Worm (Caenorhabditis elegans): ENCODE data around the gene R03D7.8.

Gene R03D7.8

ce11 chrII:10956793-10957192 lies at the start of gene R03D7.8:
R03D7.8 (minus strand) TSS chrII:10956893.
- TF ChIP-seq hmg-4 (GFP tag; optimal IDR thresholded peaks at IDR 0.05) (no peak), ceh-13 (GFP tag; optimal IDR thresholded peaks at IDR 0.05) (no peak), tbx-37 (GFP tag; conservative IDR thresholded peaks at IDR 0.05) (no peak)

DNA sequence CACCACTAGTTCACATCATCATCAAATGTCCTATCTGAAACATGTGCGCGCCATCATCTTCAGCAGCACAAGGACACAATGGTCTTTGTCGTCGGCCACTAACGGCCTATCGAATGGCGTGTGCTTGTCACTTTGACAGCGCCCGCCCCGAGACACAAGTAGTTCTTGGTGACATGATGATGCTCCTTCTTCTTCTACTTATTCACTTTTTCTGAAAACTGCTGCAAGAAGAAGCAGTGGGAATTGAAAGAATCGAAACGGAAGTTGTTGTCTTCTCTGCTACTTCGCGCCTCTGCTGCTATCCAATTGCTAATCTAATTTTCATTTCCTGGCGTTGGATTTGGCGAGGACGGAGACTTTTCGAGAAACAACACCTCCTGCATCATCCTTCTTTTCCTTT lies 47.7 kb upstream of the R03D7.8 start:
- TF ChIP-seq aly-1 (tag; optimal IDR thresholded peaks at IDR 0.05) (no peak), ama-1 (optimal IDR thresholded peaks at IDR 0.05) (no peak), F13C5.2 (tag; optimal IDR thresholded peaks at IDR 0.05) (no peak), scrt-1 (GFP tag; IDR thresholded peaks at IDR 0.05) (no peak), ceh-13 (GFP tag; optimal IDR thresholded peaks at IDR 0.05) (no peak), ceh-36 (tag; optimal IDR thresholded peaks at IDR 0.05) (no peak), tbx-11 (GFP tag; IDR thresholded peaks at IDR 0.05) (no peak), tra-4 (tag; optimal IDR thresholded peaks at IDR 0.05) (no peak), hmbx-1 (tag; optimal IDR thresholded peaks at IDR 0.05) (no peak), pes-1 (GFP tag; IDR thresholded peaks at IDR 0.05) (no peak), B0310.2 (tag; optimal IDR thresholded peaks at IDR 0.05) (no peak), hnd-1 (tag; optimal IDR thresholded peaks at IDR 0.05) (no peak), hmg-4 (GFP tag; optimal IDR thresholded peaks at IDR 0.05) (no peak), ets-7 (tag; optimal IDR thresholded peaks at IDR 0.05) (no peak), flt-1 (GFP tag; IDR thresholded peaks at IDR 0.05) (no peak), tbx-37 (GFP tag; conservative IDR thresholded peaks at IDR 0.05) (no peak)

- no peak for TF ChIP-seq ceh-36 (tag; optimal IDR thresholded peaks at IDR 0.05)
Observed at ce11 chrII:10999109-10999508, 42.4 kb upstream of the R03D7.8 start.

ce11 chrII:10995600-10995999 lies 38.9 kb upstream of the R03D7.8 start:
- TF ChIP-seq tra-4 (tag; optimal IDR thresholded peaks at IDR 0.05), result no peak
- no peak for TF ChIP-seq hnd-1 (tag; optimal IDR thresholded peaks at IDR 0.05)
- no peak for TF ChIP-seq ceh-36 (tag; optimal IDR thresholded peaks at IDR 0.05)
- no peak for TF ChIP-seq tbx-37 (GFP tag; conservative IDR thresholded peaks at IDR 0.05)
- TF ChIP-seq F13C5.2 (tag; optimal IDR thresholded peaks at IDR 0.05), result no peak
- no peak for TF ChIP-seq tbx-11 (GFP tag; IDR thresholded peaks at IDR 0.05)
- TF ChIP-seq aly-1 (tag; optimal IDR thresholded peaks at IDR 0.05), result no peak
- TF ChIP-seq sea-1 (GFP tag; conservative IDR thresholded peaks at IDR 0.05), result no peak
- TF ChIP-seq pes-1 (GFP tag; IDR thresholded peaks at IDR 0.05), result no peak
- no peak for TF ChIP-seq flt-1 (GFP tag; IDR thresholded peaks at IDR 0.05)
- TF ChIP-seq hmbx-1 (tag; optimal IDR thresholded peaks at IDR 0.05), result no peak

ce11 chrII:10993607-10994229 lies 37.0 kb upstream of the R03D7.8 start:
- TF ChIP-seq ceh-36 (tag; optimal IDR thresholded peaks at IDR 0.05) (no peak), ama-1 (optimal IDR thresholded peaks at IDR 0.05) (no peak), tra-4 (tag; optimal IDR thresholded peaks at IDR 0.05) (no peak), tbx-11 (GFP tag; IDR thresholded peaks at IDR 0.05) (no peak), sea-1 (GFP tag; conservative IDR thresholded peaks at IDR 0.05) (no peak), flt-1 (GFP tag; IDR thresholded peaks at IDR 0.05) (no peak), ets-7 (tag; optimal IDR thresholded peaks at IDR 0.05) (no peak), pes-1 (GFP tag; IDR thresholded peaks at IDR 0.05) (no peak), B0310.2 (tag; optimal IDR thresholded peaks at IDR 0.05) (no peak), F13C5.2 (tag; optimal IDR thresholded peaks at IDR 0.05) (no peak), ceh-13 (GFP tag; optimal IDR thresholded peaks at IDR 0.05) (no peak), aly-1 (tag; optimal IDR thresholded peaks at IDR 0.05) (no peak), hmbx-1 (tag; optimal IDR thresholded peaks at IDR 0.05) (no peak), tbx-37 (GFP tag; conservative IDR thresholded peaks at IDR 0.05) (no peak), hmg-4 (GFP tag; optimal IDR thresholded peaks at IDR 0.05) (no peak), scrt-1 (GFP tag; IDR thresholded peaks at IDR 0.05) (no peak)

- TF ChIP-seq flt-1 (GFP tag; IDR thresholded peaks at IDR 0.05) (no peak), tbx-11 (GFP tag; IDR thresholded peaks at IDR 0.05) (0 out of 2 replicates have a peak, but pooled peaks have one; percentile 10), pes-1 (GFP tag; IDR thresholded peaks at IDR 0.05) (0 out of 2 replicates have a peak, but pooled peaks have one; percentile 30), hmg-4 (GFP tag; optimal IDR thresholded peaks at IDR 0.05) (peak; percentile 51)
Observed at ce11 chrII:10990592-10990991, 33.9 kb upstream of the R03D7.8 start.

DNA sequence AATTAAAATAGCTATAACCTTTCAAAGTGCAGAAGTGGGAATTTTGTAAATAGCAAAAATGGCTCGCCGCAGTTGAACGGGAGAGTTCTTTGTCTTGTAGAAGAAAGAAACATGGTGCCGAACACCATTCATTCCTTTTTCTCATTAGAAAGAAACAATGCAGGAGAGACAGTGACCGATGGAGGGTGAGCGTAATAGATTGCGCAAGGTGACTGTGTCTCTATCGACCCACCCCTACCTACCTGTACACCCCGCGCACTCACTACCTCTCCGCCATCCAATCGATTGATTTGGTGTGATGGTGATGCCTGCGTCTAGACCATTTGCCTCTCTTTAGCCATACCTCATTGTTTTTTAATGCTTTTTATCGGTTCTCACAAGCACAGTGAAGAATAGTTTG lies 32.5 kb upstream of the R03D7.8 start:
- peak; percentile 7 for TF ChIP-seq hmg-4 (GFP tag; optimal IDR thresholded peaks at IDR 0.05)
- TF ChIP-seq pes-1 (GFP tag; IDR thresholded peaks at IDR 0.05), result no peak

DNA sequence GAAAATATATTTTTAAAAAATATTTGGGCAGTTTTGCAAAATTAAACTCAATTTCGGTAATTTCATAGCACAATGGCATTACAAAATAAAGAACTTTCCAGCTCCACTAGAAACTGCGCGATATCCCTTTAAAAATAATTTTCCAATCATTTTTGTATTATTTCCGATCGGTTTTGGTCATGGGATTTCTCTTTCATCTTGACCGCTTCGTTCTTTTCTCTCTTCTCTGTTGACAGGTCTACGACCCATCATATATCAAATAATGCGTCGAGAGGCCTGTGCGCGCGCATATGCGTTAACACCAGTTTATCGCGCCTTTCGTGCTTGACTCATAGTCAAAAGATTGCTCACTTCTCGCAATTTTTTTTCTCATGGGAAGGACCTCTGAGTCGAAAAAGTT lies 31.9 kb upstream of the R03D7.8 start:
- TF ChIP-seq scrt-1 (GFP tag; IDR thresholded peaks at IDR 0.05), result no peak
- no peak for TF ChIP-seq F13C5.2 (tag; optimal IDR thresholded peaks at IDR 0.05)
- no peak for TF ChIP-seq tbx-37 (GFP tag; conservative IDR thresholded peaks at IDR 0.05)
- no peak for TF ChIP-seq ceh-13 (GFP tag; optimal IDR thresholded peaks at IDR 0.05)
- no peak for TF ChIP-seq hmbx-1 (tag; optimal IDR thresholded peaks at IDR 0.05)
- TF ChIP-seq ceh-36 (tag; optimal IDR thresholded peaks at IDR 0.05), result no peak
- no peak for TF ChIP-seq flt-1 (GFP tag; IDR thresholded peaks at IDR 0.05)
- no peak for TF ChIP-seq hmg-4 (GFP tag; optimal IDR thresholded peaks at IDR 0.05)
- no peak for TF ChIP-seq aly-1 (tag; optimal IDR thresholded peaks at IDR 0.05)
- no peak for TF ChIP-seq hnd-1 (tag; optimal IDR thresholded peaks at IDR 0.05)
- TF ChIP-seq sea-1 (GFP tag; conservative IDR thresholded peaks at IDR 0.05), result no peak
- no peak for TF ChIP-seq B0310.2 (tag; optimal IDR thresholded peaks at IDR 0.05)
- no peak for TF ChIP-seq tbx-11 (GFP tag; IDR thresholded peaks at IDR 0.05)
- TF ChIP-seq pes-1 (GFP tag; IDR thresholded peaks at IDR 0.05), result no peak

Data from whole organism, early embryonic.